Fruit fly (Drosophila melanogaster) S2 (cell line): ENCODE results near the gene CtsL4.

ENCODE experiments used
- CG8478 ChIP-seq: fragments of >200 bp; optimal IDR thresholded peaks from 2 replicates; lab custom pipeline; 2018
- CTCF ChIP-seq, 2 experiments: fragments of >200 bp; optimal IDR thresholded peaks; 2 replicates each; lab custom pipeline; 2018

- TF ChIP-seq CTCF (optimal IDR thresholded peaks at IDR 0.05; lab: Kevin White, UChicago) (no peak), CG8478 (no peak)
Measured at dm6 chr2L:10395035-10395434, 38.6 kb upstream of the CtsL4 start.
